Worm (Caenorhabditis elegans) whole organism, young adult: ENCODE data around the gene C04A2.15.

ENCODE experiments used
- B0019.2 ChIP-seq: fragments of 200-800 bp; sonication (Bioruptor generic); conservative IDR thresholded peaks from 2 replicates; pipeline ENCODE4 v1.3.6; 2022; ENCODE audit warnings: missing genetic modification reagents, missing genetic modification characterization, missing compliant biosample characterization
- B0035.1 ChIP-seq: sonication (generic microtip); optimal IDR thresholded peaks from 2 replicates; lab custom pipeline; 2016; ENCODE audit warnings: missing genetic modification characterization, mild to moderate bottlenecking, missing compliant biosample characterization, missing genotype, missing genetic modification reagents
- B0261.1 ChIP-seq: sonication (generic microtip); optimal IDR thresholded peaks from 2 replicates; lab custom pipeline; 2016; ENCODE audit warnings: mild to moderate bottlenecking, missing genetic modification characterization, moderate library complexity, missing compliant biosample characterization
- C06A6.2 ChIP-seq: fragments of 200-800 bp; sonication (Bioruptor generic); conservative IDR thresholded peaks from 2 replicates; pipeline ENCODE4 v1.3.6; 2022; ENCODE audit warnings: missing genetic modification characterization, missing compliant biosample characterization
- F22D6.2 ChIP-seq: sonication (generic microtip); optimal IDR thresholded peaks from 2 replicates; lab custom pipeline; 2016; ENCODE audit warnings: mild to moderate bottlenecking, missing genetic modification characterization, missing compliant biosample characterization
- F37B4.10 ChIP-seq: fragments of 200-800 bp; sonication (Bioruptor generic); IDR thresholded peaks from 2 replicates; pipeline ENCODE4 v1.3.6; 2022; ENCODE audit warnings: missing genetic modification characterization, missing compliant biosample characterization
- F49E8.2 ChIP-seq: sonication (generic microtip); optimal IDR thresholded peaks from 3 replicates; lab custom pipeline; 2017; ENCODE audit warnings: missing genetic modification characterization, mild to moderate bottlenecking, missing compliant biosample characterization, antibody characterized with exemption, moderate library complexity; ENCODE audit not compliant: insufficient read depth
- F52B5.7 ChIP-seq: sonication (generic microtip); optimal IDR thresholded peaks from 2 replicates; lab custom pipeline; 2016; ENCODE audit warnings: mild to moderate bottlenecking, missing genetic modification characterization, missing compliant biosample characterization
- K11D2.4 ChIP-seq: fragments of 200-800 bp; sonication (Bioruptor generic); IDR thresholded peaks from 2 replicates; pipeline ENCODE4 v1.3.6; 2022; ENCODE audit warnings: missing genetic modification reagents, missing genetic modification characterization, missing compliant biosample characterization
- T26A5.8 ChIP-seq: sonication (generic microtip); optimal IDR thresholded peaks from 2 replicates; lab custom pipeline; 2016; ENCODE audit warnings: missing genetic modification characterization, missing compliant biosample characterization
- Y53F4B.3 ChIP-seq: fragments of 200-800 bp; sonication (Bioruptor generic); IDR thresholded peaks from 2 replicates; pipeline ENCODE4 v1.3.6; 2022; ENCODE audit warnings: missing genetic modification reagents, missing genetic modification characterization, missing compliant biosample characterization
- Y53G8AR.9 ChIP-seq: fragments of 200-800 bp; sonication (Bioruptor generic); conservative IDR thresholded peaks from 2 replicates; pipeline ENCODE4 v1.3.6; 2022; ENCODE audit warnings: missing genetic modification reagents, missing genetic modification characterization, missing compliant biosample characterization
- Y95B8A.8 ChIP-seq: fragments of 200-800 bp; sonication (Bioruptor generic); IDR thresholded peaks from 2 replicates; pipeline ENCODE4 v1.3.6; 2022; ENCODE audit warnings: missing genetic modification reagents, missing genetic modification characterization, missing compliant biosample characterization
- ZK185.1 ChIP-seq: sonication (generic microtip); optimal IDR thresholded peaks from 2 replicates; lab custom pipeline; 2016; ENCODE audit warnings: mild to moderate bottlenecking, missing genetic modification characterization, missing compliant biosample characterization; ENCODE audit not compliant: poor library complexity, severe bottlenecking
- aptf-2 ChIP-seq: fragments of 200-800 bp; sonication (Bioruptor generic); conservative IDR thresholded peaks from 2 replicates; pipeline ENCODE4 v1.3.6; 2022; ENCODE audit warnings: missing genetic modification reagents, missing genetic modification characterization, missing compliant biosample characterization
- aptf-3 ChIP-seq: fragments of 200-800 bp; sonication (Bioruptor generic); IDR thresholded peaks from 2 replicates; pipeline ENCODE4 v1.3.6; 2022; ENCODE audit warnings: missing genetic modification characterization, missing compliant biosample characterization
- atf-7 ChIP-seq: sonication (generic microtip); optimal IDR thresholded peaks from 2 replicates; lab custom pipeline; 2017; ENCODE audit warnings: mild to moderate bottlenecking, missing genetic modification characterization, missing compliant biosample characterization
- cebp-1 ChIP-seq, 2 experiments: fragments of 200-800 bp in 1 of 2; sonication (Bioruptor generic) in 1 of 2; sonication (generic microtip) in 1 of 2; IDR thresholded peaks in 1 of 2; optimal IDR thresholded peaks in 1 of 2; 2 replicates each; pipeline versions ENCODE4 v1.3.6 to Lab custom; 2017 to 2022; ENCODE audit warnings: missing compliant biosample characterization in 2 of 2, missing genetic modification characterization in 2 of 2, mild to moderate bottlenecking in 1 of 2, missing genetic modification reagents in 1 of 2, moderate library complexity in 1 of 2
- ceh-40 ChIP-seq: fragments of 200-800 bp; sonication (Bioruptor generic); IDR thresholded peaks from 2 replicates; pipeline ENCODE4 v1.3.6; 2022; ENCODE audit warnings: missing genetic modification characterization, missing compliant biosample characterization
- ceh-58 ChIP-seq: fragments of 200-800 bp; sonication (Bioruptor generic); IDR thresholded peaks from 2 replicates; pipeline ENCODE4 v1.3.6; 2022; ENCODE audit warnings: missing genetic modification characterization, missing compliant biosample characterization
- ceh-79 ChIP-seq: sonication (generic microtip); optimal IDR thresholded peaks from 2 replicates; lab custom pipeline; 2017; ENCODE audit warnings: mild to moderate bottlenecking, missing genetic modification characterization, missing compliant biosample characterization
- ceh-91 ChIP-seq: fragments of 200-800 bp; sonication (Bioruptor generic); IDR thresholded peaks from 2 replicates; pipeline ENCODE4 v1.3.6; 2022; ENCODE audit warnings: missing genetic modification reagents, missing genetic modification characterization, missing compliant biosample characterization
- chd-7 ChIP-seq: sonication (generic microtip); optimal IDR thresholded peaks from 2 replicates; lab custom pipeline; 2016; ENCODE audit warnings: mild to moderate bottlenecking, missing genetic modification characterization, moderate library complexity, missing compliant biosample characterization
- efl-1 ChIP-seq: fragments of 150-350 bp; optimal IDR thresholded peaks from 2 replicates; lab custom pipeline; 2014; ENCODE audit warnings: missing biosample characterization, missing genetic modification reagents, missing genetic modification characterization
- egl-18 ChIP-seq: fragments of 200-800 bp; sonication (Bioruptor generic); IDR thresholded peaks from 2 replicates; pipeline ENCODE4 v1.3.6; 2022; ENCODE audit warnings: missing genetic modification reagents, missing genetic modification characterization, missing compliant biosample characterization
- gei-17 ChIP-seq: fragments of 200-800 bp; sonication (Bioruptor generic); optimal IDR thresholded peaks from 2 replicates; lab custom pipeline; 2018; ENCODE audit warnings: mild to moderate bottlenecking, missing genetic modification characterization, missing compliant biosample characterization
- hmg-20 ChIP-seq: fragments of 200-800 bp; sonication (Bioruptor generic); IDR thresholded peaks from 2 replicates; pipeline ENCODE4 v1.3.6; 2022; ENCODE audit warnings: missing genetic modification reagents, missing genetic modification characterization, missing compliant biosample characterization
- hrde-1 ChIP-seq: sonication (generic microtip); optimal IDR thresholded peaks from 2 replicates; lab custom pipeline; 2016; ENCODE audit warnings: missing genetic modification characterization, mild to moderate bottlenecking, missing compliant biosample characterization, moderate library complexity, missing genotype, missing genetic modification reagents, borderline replicate concordance
- hsf-1 ChIP-seq: fragments of 200-800 bp; sonication (Bioruptor generic); IDR thresholded peaks from 2 replicates; pipeline ENCODE4 v1.3.6; 2022; ENCODE audit warnings: missing genetic modification reagents, missing genetic modification characterization, missing compliant biosample characterization
- lag-1 ChIP-seq: fragments of 200-800 bp; sonication (Bioruptor generic); IDR thresholded peaks from 2 replicates; pipeline ENCODE4 v1.3.6; 2022; ENCODE audit warnings: missing genetic modification reagents, missing genetic modification characterization, missing compliant biosample characterization
- let-526 ChIP-seq: fragments of 200-800 bp; sonication (Bioruptor generic); IDR thresholded peaks from 2 replicates; pipeline ENCODE4 v1.3.6; 2022; ENCODE audit warnings: missing genetic modification reagents, missing genetic modification characterization, missing compliant biosample characterization
- let-607 ChIP-seq, 2 experiments: fragments of 200-800 bp in 1 of 2; sonication (Bioruptor generic) in 1 of 2; sonication (generic microtip) in 1 of 2; optimal IDR thresholded peaks; 2 replicates each; lab custom pipeline; 2016 to 2018; ENCODE audit warnings: mild to moderate bottlenecking in 2 of 2, missing compliant biosample characterization in 2 of 2, missing genetic modification characterization in 2 of 2, moderate library complexity in 2 of 2, missing genotype in 1 of 2
- lin-26 ChIP-seq: fragments of 200-800 bp; sonication (Bioruptor generic); IDR thresholded peaks from 2 replicates; pipeline ENCODE4 v1.3.6; 2022; ENCODE audit warnings: missing genetic modification reagents, missing genetic modification characterization, missing compliant biosample characterization
- lin-40 ChIP-seq: sonication (generic microtip); optimal IDR thresholded peaks from 2 replicates; lab custom pipeline; 2016; ENCODE audit warnings: missing genetic modification characterization, mild to moderate bottlenecking, missing compliant biosample characterization, missing genotype, missing genetic modification reagents
- lir-1 ChIP-seq: fragments of 200-800 bp; sonication (Bioruptor generic); conservative IDR thresholded peaks from 2 replicates; pipeline ENCODE4 v1.3.6; 2022; ENCODE audit warnings: missing genetic modification reagents, missing genetic modification characterization, missing compliant biosample characterization
- madf-3 ChIP-seq: fragments of 200-800 bp; sonication (Bioruptor generic); IDR thresholded peaks from 2 replicates; pipeline ENCODE4 v1.3.6; 2022; ENCODE audit warnings: missing genetic modification reagents, missing genetic modification characterization, missing compliant biosample characterization
- mcd-1 ChIP-seq: fragments of 200-800 bp; sonication (Bioruptor generic); IDR thresholded peaks from 2 replicates; pipeline ENCODE4 v1.3.6; 2022; ENCODE audit warnings: missing genetic modification reagents, missing genetic modification characterization, missing compliant biosample characterization
- mel-28 ChIP-seq: sonication (generic microtip); optimal IDR thresholded peaks from 2 replicates; lab custom pipeline; 2016; ENCODE audit warnings: borderline replicate concordance, mild to moderate bottlenecking, missing genetic modification characterization, missing compliant biosample characterization
- mes-4 ChIP-seq: sonication (generic microtip); optimal IDR thresholded peaks from 2 replicates; lab custom pipeline; 2016; ENCODE audit warnings: missing genotype, missing genetic modification characterization, missing compliant biosample characterization
- nfyb-1 ChIP-seq: fragments of 200-800 bp; sonication (Bioruptor generic); IDR thresholded peaks from 2 replicates; pipeline ENCODE4 v1.3.6; 2022; ENCODE audit warnings: missing genetic modification reagents, missing genetic modification characterization, missing compliant biosample characterization
- pha-4 ChIP-seq: fragments of 150-350 bp; sonication (generic microtip); optimal IDR thresholded peaks from 2 replicates; lab custom pipeline; 2014; ENCODE audit warnings: missing biosample characterization, missing genetic modification reagents, missing genetic modification characterization
- repo-1 ChIP-seq: sonication (generic microtip); optimal IDR thresholded peaks from 2 replicates; lab custom pipeline; 2017; ENCODE audit warnings: mild to moderate bottlenecking, missing genetic modification characterization, missing compliant biosample characterization
- tbp1 ChIP-seq: fragments of 200-800 bp; sonication (Bioruptor generic); optimal IDR thresholded peaks from 2 replicates; lab custom pipeline; 2018; ENCODE audit warnings: mild to moderate bottlenecking, missing genetic modification characterization, missing compliant biosample characterization
- unc-62 ChIP-seq: fragments of 150-350 bp; optimal IDR thresholded peaks from 2 replicates; lab custom pipeline; 2014; ENCODE audit warnings: missing biosample characterization, missing genetic modification reagents, missing genetic modification characterization
- ztf-18 ChIP-seq: sonication (generic microtip); optimal IDR thresholded peaks from 2 replicates; lab custom pipeline; 2016; ENCODE audit warnings: missing genotype, mild to moderate bottlenecking, missing genetic modification characterization, missing compliant biosample characterization
- ztf-22 ChIP-seq: fragments of 200-800 bp; sonication (Bioruptor generic); optimal IDR thresholded peaks from 2 replicates; lab custom pipeline; 2018; ENCODE audit warnings: mild to moderate bottlenecking, missing genetic modification characterization, moderate library complexity, missing compliant biosample characterization
- ztf-26 ChIP-seq: sonication (generic microtip); optimal IDR thresholded peaks from 2 replicates; lab custom pipeline; 2017; ENCODE audit warnings: missing genetic modification characterization, missing compliant biosample characterization

C04A2.15 gene

DNA sequence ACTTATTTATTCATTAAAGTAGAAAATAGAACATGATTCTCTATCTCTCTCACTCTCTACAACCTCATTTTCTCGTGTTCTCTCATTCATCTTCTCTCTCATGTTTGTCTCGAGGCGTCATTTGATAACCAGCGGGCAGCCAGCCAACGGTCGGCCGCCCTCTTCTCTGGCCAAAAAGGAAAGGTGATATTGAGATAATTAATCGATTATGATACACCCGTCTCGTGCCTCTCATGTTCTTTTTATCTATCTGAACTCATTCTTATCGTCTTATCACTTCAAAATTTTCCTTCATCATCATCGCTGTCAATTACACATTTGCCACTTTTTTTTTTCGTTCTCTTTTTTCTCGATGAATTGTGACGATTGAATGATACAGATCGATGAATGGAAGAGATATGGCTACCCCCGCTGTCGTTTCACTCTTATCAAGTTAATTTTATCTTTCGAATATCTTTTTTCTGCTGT, 9.4 kb upstream of the C04A2.15 start (continued):
- TF ChIP-seq Y95B8A.8 (0 out of 2 replicates have a peak, but pooled peaks have one; percentile 30), ceh-79 (tag; lab: Kevin White, UChicago) (no peak), F22D6.2 (peak; percentile 73), madf-3 (GFP tag; lab: Robert Waterston, UW) (no peak), C06A6.2 (peak; percentile 74), aptf-2 (no peak), let-607 (tag; optimal IDR thresholded peaks at IDR 0.05; lab: Kevin White, UChicago) (peak; percentile 42 to 84), chd-7 (peak; percentile 78), B0019.2 (GFP tag; lab: Robert Waterston, UW) (no peak), ceh-40 (GFP tag; lab: Robert Waterston, UW) (no peak), Y53G8AR.9 (no peak), hsf-1 (GFP tag; lab: Robert Waterston, UW) (no peak), F52B5.7 (tag; lab: Kevin White, UChicago) (no peak), F49E8.2 (tag; lab: Kevin White, UChicago) (no peak), mcd-1 (peak; percentile 53), ceh-91 (no peak), nfyb-1 (GFP tag; lab: Robert Waterston, UW) (peak; percentile 76), K11D2.4 (peak; percentile 51), ZK185.1 (tag; lab: Kevin White, UChicago) (no peak), repo-1 (tag; lab: Kevin White, UChicago) (no peak), lin-26 (GFP tag; lab: Robert Waterston, UW) (0 out of 2 replicates have a peak, but pooled peaks have one; percentile 16), T26A5.8 (tag; lab: Kevin White, UChicago) (no peak), lir-1 (GFP tag; lab: Robert Waterston, UW) (no peak), tbp1 (GFP tag; lab: Kevin White, UChicago) (peak; percentile 47), F37B4.10 (GFP tag; lab: Robert Waterston, UW) (no peak), lin-40 (peak; percentile 88), mes-4 (no peak), Y53F4B.3 (GFP tag; lab: Robert Waterston, UW) (no peak), mel-28 (tag; lab: Kevin White, UChicago) (no peak), gei-17 (GFP tag; lab: Kevin White, UChicago) (no peak), efl-1 (GFP tag; lab: Kevin White, UChicago) (no peak), ztf-22 (GFP tag; lab: Kevin White, UChicago) (peak; percentile 95), lag-1 (GFP tag; lab: Robert Waterston, UW) (no peak), let-526 (no peak), cebp-1 (GFP tag; IDR thresholded peaks at IDR 0.05; lab: Robert Waterston, UW) (no peak), cebp-1 (tag; optimal IDR thresholded peaks at IDR 0.05; lab: Kevin White, UChicago) (peak; percentile 79), ceh-58 (GFP tag; lab: Robert Waterston, UW) (no peak), B0261.1 (tag; lab: Kevin White, UChicago) (no peak), pha-4 (tag; lab: Kevin White, UChicago) (peak; percentile 20), B0035.1 (tag; lab: Kevin White, UChicago) (no peak), egl-18 (no peak), ztf-18 (tag; lab: Kevin White, UChicago) (no peak), unc-62 (GFP tag; lab: Kevin White, UChicago) (no peak), hrde-1 (tag; lab: Kevin White, UChicago) (no peak), ztf-26 (tag; lab: Kevin White, UChicago) (peak; percentile 87), atf-7 (tag; lab: Kevin White, UChicago) (peak; percentile 95), hmg-20 (GFP tag; lab: Robert Waterston, UW) (no peak), aptf-3 (GFP tag; lab: Robert Waterston, UW) (no peak)
